Worm (Caenorhabditis elegans) whole organism, young adult: ENCODE results near the gene pitr-3.

ENCODE experiments used
- B0019.2 ChIP-seq: fragments of 200-800 bp; sonication (Bioruptor generic); conservative IDR thresholded peaks from 2 replicates; pipeline ENCODE4 v1.3.6; 2022; ENCODE audit warnings: missing genetic modification reagents, missing genetic modification characterization, missing compliant biosample characterization
- B0336.3 ChIP-seq: fragments of 200-800 bp; sonication (Bioruptor generic); IDR thresholded peaks from 2 replicates; pipeline ENCODE4 v1.3.6; 2022; ENCODE audit warnings: missing genetic modification characterization, missing compliant biosample characterization
- F10E7.11 ChIP-seq: sonication (generic microtip); optimal IDR thresholded peaks from 2 replicates; lab custom pipeline; 2017; ENCODE audit warnings: mild to moderate bottlenecking, missing genetic modification characterization, moderate library complexity, missing compliant biosample characterization
- F22D6.2 ChIP-seq: sonication (generic microtip); optimal IDR thresholded peaks from 2 replicates; lab custom pipeline; 2016; ENCODE audit warnings: mild to moderate bottlenecking, missing genetic modification characterization, missing compliant biosample characterization
- F33H1.4 ChIP-seq: fragments of 200-800 bp; sonication (Bioruptor generic); IDR thresholded peaks from 2 replicates; pipeline ENCODE4 v1.3.6; 2022; ENCODE audit warnings: missing genetic modification reagents, missing genetic modification characterization, missing compliant biosample characterization
- K12H6.12 ChIP-seq: fragments of 200-800 bp; sonication (Bioruptor generic); optimal IDR thresholded peaks from 2 replicates; lab custom pipeline; 2018; ENCODE audit warnings: mild to moderate bottlenecking, missing genetic modification characterization, missing compliant biosample characterization
- akir-1 ChIP-seq: fragments of 200-800 bp; sonication (Bioruptor generic); optimal IDR thresholded peaks from 2 replicates; lab custom pipeline; 2018; ENCODE audit warnings: mild to moderate bottlenecking, missing genetic modification characterization, moderate library complexity, missing compliant biosample characterization
- atf-7 ChIP-seq: sonication (generic microtip); optimal IDR thresholded peaks from 2 replicates; lab custom pipeline; 2017; ENCODE audit warnings: mild to moderate bottlenecking, missing genetic modification characterization, missing compliant biosample characterization
- attf-6 ChIP-seq: fragments of 200-800 bp; sonication (Bioruptor generic); IDR thresholded peaks from 2 replicates; pipeline ENCODE4 v1.3.6; 2022; ENCODE audit warnings: missing genetic modification reagents, missing genetic modification characterization, missing compliant biosample characterization
- bed-1 ChIP-seq: fragments of 200-800 bp; sonication (Bioruptor generic); IDR thresholded peaks from 2 replicates; pipeline ENCODE4 v1.3.6; 2022; ENCODE audit warnings: missing genetic modification reagents, missing genetic modification characterization, missing compliant biosample characterization
- bed-2 ChIP-seq: fragments of 200-800 bp; sonication (Bioruptor generic); IDR thresholded peaks from 2 replicates; pipeline ENCODE4 v1.3.6; 2022; ENCODE audit warnings: missing genetic modification reagents, missing genetic modification characterization, missing compliant biosample characterization
- cebp-1 ChIP-seq, 2 experiments: fragments of 200-800 bp in 1 of 2; sonication (Bioruptor generic) in 1 of 2; sonication (generic microtip) in 1 of 2; IDR thresholded peaks in 1 of 2; optimal IDR thresholded peaks in 1 of 2; 2 replicates each; pipeline versions ENCODE4 v1.3.6 to Lab custom; 2017 to 2022; ENCODE audit warnings: missing compliant biosample characterization in 2 of 2, missing genetic modification characterization in 2 of 2, mild to moderate bottlenecking in 1 of 2, missing genetic modification reagents in 1 of 2, moderate library complexity in 1 of 2
- ceh-100 ChIP-seq: fragments of 200-800 bp; sonication (Bioruptor generic); IDR thresholded peaks from 2 replicates; pipeline ENCODE4 v1.3.6; 2022; ENCODE audit warnings: missing genetic modification reagents, missing genetic modification characterization, missing compliant biosample characterization
- ceh-58 ChIP-seq: fragments of 200-800 bp; sonication (Bioruptor generic); IDR thresholded peaks from 2 replicates; pipeline ENCODE4 v1.3.6; 2022; ENCODE audit warnings: missing genetic modification characterization, missing compliant biosample characterization
- ceh-79 ChIP-seq: sonication (generic microtip); optimal IDR thresholded peaks from 2 replicates; lab custom pipeline; 2017; ENCODE audit warnings: mild to moderate bottlenecking, missing genetic modification characterization, missing compliant biosample characterization
- chd-7 ChIP-seq: sonication (generic microtip); optimal IDR thresholded peaks from 2 replicates; lab custom pipeline; 2016; ENCODE audit warnings: mild to moderate bottlenecking, missing genetic modification characterization, moderate library complexity, missing compliant biosample characterization
- die-1 ChIP-seq: sonication (generic microtip); optimal IDR thresholded peaks from 2 replicates; lab custom pipeline; 2016; ENCODE audit warnings: missing genotype, mild to moderate bottlenecking, missing genetic modification characterization, missing compliant biosample characterization
- dpl-1 ChIP-seq: fragments of 150-350 bp; optimal IDR thresholded peaks from 2 replicates; lab custom pipeline; 2014; ENCODE audit warnings: missing biosample characterization, missing genetic modification reagents, missing genetic modification characterization
- efl-1 ChIP-seq: fragments of 150-350 bp; optimal IDR thresholded peaks from 2 replicates; lab custom pipeline; 2014; ENCODE audit warnings: missing biosample characterization, missing genetic modification reagents, missing genetic modification characterization
- egl-18 ChIP-seq: fragments of 200-800 bp; sonication (Bioruptor generic); IDR thresholded peaks from 2 replicates; pipeline ENCODE4 v1.3.6; 2022; ENCODE audit warnings: missing genetic modification reagents, missing genetic modification characterization, missing compliant biosample characterization
- egl-44 ChIP-seq: fragments of 200-800 bp; sonication (Bioruptor generic); IDR thresholded peaks from 2 replicates; pipeline ENCODE4 v1.3.6; 2022; ENCODE audit warnings: missing genetic modification reagents, missing genetic modification characterization, missing compliant biosample characterization
- egrh-3 ChIP-seq: fragments of 200-800 bp; sonication (Bioruptor generic); IDR thresholded peaks from 2 replicates; pipeline ENCODE4 v1.3.6; 2022; ENCODE audit warnings: missing genetic modification reagents, missing genetic modification characterization, missing compliant biosample characterization
- ets-4 ChIP-seq: fragments of 200-800 bp; sonication (Bioruptor generic); optimal IDR thresholded peaks from 2 replicates; lab custom pipeline; 2018; ENCODE audit warnings: mild to moderate bottlenecking, missing genetic modification characterization, missing compliant biosample characterization
- hlh-12 ChIP-seq: sonication (generic microtip); optimal IDR thresholded peaks from 2 replicates; lab custom pipeline; 2016; ENCODE audit warnings: missing genetic modification characterization, missing compliant biosample characterization
- hrde-1 ChIP-seq: sonication (generic microtip); optimal IDR thresholded peaks from 2 replicates; lab custom pipeline; 2016; ENCODE audit warnings: missing genetic modification characterization, mild to moderate bottlenecking, missing compliant biosample characterization, moderate library complexity, missing genotype, missing genetic modification reagents, borderline replicate concordance
- lin-35 ChIP-seq, 3 experiments: fragments of 150-350 bp in 2 of 3; sonication (generic microtip) in 1 of 3; optimal IDR thresholded peaks; 2 replicates each; lab custom pipeline; 2014 to 2018; ENCODE audit warnings: missing biosample characterization in 3 of 3, missing genetic modification characterization in 3 of 3, missing genetic modification reagents in 3 of 3
- lsl-1 ChIP-seq: fragments of 200-800 bp; sonication (Bioruptor generic); optimal IDR thresholded peaks from 2 replicates; lab custom pipeline; 2018; ENCODE audit warnings: mild to moderate bottlenecking, missing genetic modification characterization, moderate library complexity, missing compliant biosample characterization
- lsy-27 ChIP-seq: sonication (generic microtip); optimal IDR thresholded peaks from 2 replicates; lab custom pipeline; 2017; ENCODE audit warnings: missing genetic modification characterization, mild to moderate bottlenecking, missing compliant biosample characterization, antibody characterized with exemption, missing genotype, borderline replicate concordance; ENCODE audit not compliant: insufficient read depth
- madf-10 ChIP-seq: sonication (generic microtip); optimal IDR thresholded peaks from 2 replicates; lab custom pipeline; 2016; ENCODE audit warnings: mild to moderate bottlenecking, missing genetic modification characterization, missing compliant biosample characterization
- mel-28 ChIP-seq: sonication (generic microtip); optimal IDR thresholded peaks from 2 replicates; lab custom pipeline; 2016; ENCODE audit warnings: borderline replicate concordance, mild to moderate bottlenecking, missing genetic modification characterization, missing compliant biosample characterization
- mxl-1 ChIP-seq: sonication (generic microtip); optimal IDR thresholded peaks from 2 replicates; lab custom pipeline; 2016; ENCODE audit warnings: missing genetic modification characterization, missing compliant biosample characterization
- nfya-2 ChIP-seq: fragments of 200-800 bp; sonication (Bioruptor generic); IDR thresholded peaks from 2 replicates; pipeline ENCODE4 v1.3.6; 2022; ENCODE audit warnings: missing genetic modification reagents, missing genetic modification characterization, missing compliant biosample characterization
- nfyb-1 ChIP-seq: fragments of 200-800 bp; sonication (Bioruptor generic); IDR thresholded peaks from 2 replicates; pipeline ENCODE4 v1.3.6; 2022; ENCODE audit warnings: missing genetic modification reagents, missing genetic modification characterization, missing compliant biosample characterization
- nhr-179 ChIP-seq: sonication (generic microtip); optimal IDR thresholded peaks from 2 replicates; lab custom pipeline; 2016; ENCODE audit warnings: mild to moderate bottlenecking, missing genetic modification characterization, missing compliant biosample characterization
- nhr-27 ChIP-seq: fragments of 200-800 bp; sonication (Bioruptor generic); optimal IDR thresholded peaks from 2 replicates; lab custom pipeline; 2018; ENCODE audit warnings: mild to moderate bottlenecking, missing genetic modification characterization, moderate library complexity, missing compliant biosample characterization
- nhr-80 ChIP-seq: sonication (generic microtip); optimal IDR thresholded peaks from 2 replicates; lab custom pipeline; 2016; ENCODE audit warnings: missing genetic modification characterization, missing compliant biosample characterization
- nhr-90 ChIP-seq: sonication (generic microtip); optimal IDR thresholded peaks from 2 replicates; lab custom pipeline; 2016; ENCODE audit warnings: missing genotype, mild to moderate bottlenecking, missing genetic modification characterization, missing compliant biosample characterization
- rcor-1 ChIP-seq: fragments of 200-800 bp; sonication (Bioruptor generic); IDR thresholded peaks from 2 replicates; pipeline ENCODE4 v1.3.6; 2022; ENCODE audit warnings: missing genetic modification reagents, missing genetic modification characterization, missing compliant biosample characterization
- repo-1 ChIP-seq: sonication (generic microtip); optimal IDR thresholded peaks from 2 replicates; lab custom pipeline; 2017; ENCODE audit warnings: mild to moderate bottlenecking, missing genetic modification characterization, missing compliant biosample characterization
- sdz-38 ChIP-seq: sonication (generic microtip); optimal IDR thresholded peaks from 2 replicates; lab custom pipeline; 2016; ENCODE audit warnings: missing genotype, missing genetic modification characterization, missing compliant biosample characterization
- snpc-1.3 ChIP-seq: sonication (generic microtip); optimal IDR thresholded peaks from 2 replicates; lab custom pipeline; 2017; ENCODE audit warnings: missing genetic modification characterization, mild to moderate bottlenecking, missing compliant biosample characterization, antibody characterized with exemption, moderate library complexity, missing genotype, missing genetic modification reagents; ENCODE audit not compliant: insufficient read depth
- sptf-2 ChIP-seq: fragments of 200-800 bp; sonication (Bioruptor generic); optimal IDR thresholded peaks from 2 replicates; lab custom pipeline; 2018; ENCODE audit warnings: mild to moderate bottlenecking, missing genetic modification characterization, missing compliant biosample characterization
- tbp1 ChIP-seq: fragments of 200-800 bp; sonication (Bioruptor generic); optimal IDR thresholded peaks from 2 replicates; lab custom pipeline; 2018; ENCODE audit warnings: mild to moderate bottlenecking, missing genetic modification characterization, missing compliant biosample characterization
- unc-62 ChIP-seq: fragments of 150-350 bp; optimal IDR thresholded peaks from 2 replicates; lab custom pipeline; 2014; ENCODE audit warnings: missing biosample characterization, missing genetic modification reagents, missing genetic modification characterization
- zfh-2 ChIP-seq: fragments of 200-800 bp; sonication (Bioruptor generic); conservative IDR thresholded peaks from 2 replicates; pipeline ENCODE4 v1.3.6; 2022; ENCODE audit warnings: missing genetic modification reagents, missing genetic modification characterization, missing compliant biosample characterization
- ztf-22 ChIP-seq: fragments of 200-800 bp; sonication (Bioruptor generic); optimal IDR thresholded peaks from 2 replicates; lab custom pipeline; 2018; ENCODE audit warnings: mild to moderate bottlenecking, missing genetic modification characterization, moderate library complexity, missing compliant biosample characterization
- ztf-6 ChIP-seq: fragments of 200-800 bp; sonication (Bioruptor generic); IDR thresholded peaks from 2 replicates; pipeline ENCODE4 v1.3.6; 2022; ENCODE audit warnings: missing genetic modification reagents, missing genetic modification characterization, missing compliant biosample characterization

The pitr-3 gene

DNA sequence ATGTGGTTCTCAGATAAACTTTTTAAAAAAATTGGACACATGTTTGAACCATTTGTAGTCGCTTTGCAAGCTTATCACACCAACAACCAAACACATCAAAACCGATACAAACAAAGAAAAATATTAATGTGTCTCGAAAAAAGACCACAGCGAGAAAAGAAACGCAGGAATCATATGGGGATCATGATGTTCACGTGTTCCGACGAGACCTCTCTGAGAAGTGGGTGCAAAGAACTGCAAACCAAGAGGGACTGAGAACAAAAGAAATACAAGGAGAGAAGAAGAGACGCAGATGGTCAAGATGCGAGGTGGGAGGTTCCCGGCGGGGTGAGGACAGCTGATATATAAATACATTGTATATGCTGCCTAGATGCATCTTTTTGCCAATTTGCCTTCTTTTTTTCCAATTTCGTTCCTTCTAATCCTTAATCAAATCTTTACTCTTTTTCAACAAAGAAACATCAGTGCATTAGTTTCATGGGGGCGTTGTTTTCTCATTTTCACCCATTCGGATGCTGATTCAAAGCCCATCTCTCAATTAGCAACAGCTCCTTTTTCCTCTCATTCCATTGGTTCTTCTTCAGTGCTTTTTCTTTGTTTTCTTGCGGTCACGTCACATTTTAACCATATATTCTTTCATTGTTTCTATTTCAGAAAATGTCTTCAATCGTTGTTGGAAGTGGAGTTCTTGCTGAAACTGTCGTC lies 45.4 kb downstream of the pitr-3 start, which contains the start of gene F21C10.10 (continued):
- no peak for TF ChIP-seq mel-28
- TF ChIP-seq F10E7.11 (tag; lab: Kevin White, UChicago), result no peak
- TF ChIP-seq hlh-12 (tag; lab: Kevin White, UChicago), result no peak
- no peak for TF ChIP-seq rcor-1 (GFP tag; lab: Robert Waterston, UW)
- TF ChIP-seq nhr-80, result peak; percentile 81
- peak; percentile 75 for TF ChIP-seq nfyb-1
- TF ChIP-seq nhr-90 (tag; lab: Kevin White, UChicago), result peak; percentile 27
- no peak for TF ChIP-seq lsl-1 (GFP tag; lab: Kevin White, UChicago)
- no peak for TF ChIP-seq hrde-1 (tag; lab: Kevin White, UChicago)
- no peak for TF ChIP-seq sdz-38 (tag; lab: Kevin White, UChicago)
- TF ChIP-seq lsy-27, result no peak
- TF ChIP-seq unc-62 (GFP tag; lab: Kevin White, UChicago), result peak; percentile 52
- TF ChIP-seq egl-44 (GFP tag; lab: Robert Waterston, UW), result peak; percentile 42; the same call in 1 of the 2 replicates
- TF ChIP-seq F22D6.2, result peak; percentile 94
- peak; percentile 69 for TF ChIP-seq chd-7 (tag; lab: Kevin White, UChicago)
- TF ChIP-seq zfh-2 (GFP tag; lab: Robert Waterston, UW), result no peak
- no peak for TF ChIP-seq egrh-3 (GFP tag; lab: Robert Waterston, UW)
- TF ChIP-seq lin-35 (GFP tag; optimal IDR thresholded peaks at IDR 0.05; lab: Kevin White, UChicago), result peak in 1 of 3 experiments; percentile 0
- TF ChIP-seq bed-1 (GFP tag; lab: Robert Waterston, UW), result no peak
- no peak for TF ChIP-seq nhr-27 (tag; lab: Kevin White, UChicago)
- no peak for TF ChIP-seq mxl-1 (tag; lab: Kevin White, UChicago)
- TF ChIP-seq efl-1 (GFP tag; lab: Kevin White, UChicago), result no peak
- TF ChIP-seq nhr-179 (tag; lab: Kevin White, UChicago), result no peak
- no peak for TF ChIP-seq repo-1 (tag; lab: Kevin White, UChicago)
- TF ChIP-seq ztf-6 (GFP tag; lab: Robert Waterston, UW), result peak; percentile 38; the same call in 1 of the 2 replicates
- TF ChIP-seq bed-2 (GFP tag; lab: Robert Waterston, UW), result no peak
- no peak for TF ChIP-seq snpc-1.3 (tag; lab: Kevin White, UChicago)
- TF ChIP-seq ceh-79 (tag; lab: Kevin White, UChicago), result no peak
- peak; percentile 21 for TF ChIP-seq die-1
- TF ChIP-seq attf-6 (GFP tag; lab: Robert Waterston, UW), result no peak
- peak; percentile 72 for TF ChIP-seq madf-10
- no peak for TF ChIP-seq B0019.2
- TF ChIP-seq ztf-22 (GFP tag; lab: Kevin White, UChicago), result peak; percentile 60
- peak; percentile 68 for TF ChIP-seq atf-7
- no peak for TF ChIP-seq ceh-58 (GFP tag; lab: Robert Waterston, UW)
- TF ChIP-seq akir-1 (GFP tag; lab: Kevin White, UChicago), result no peak
- TF ChIP-seq F33H1.4 (GFP tag; lab: Robert Waterston, UW), result no peak
- TF ChIP-seq ceh-100 (GFP tag; lab: Robert Waterston, UW), result no peak
- no peak for TF ChIP-seq cebp-1 (GFP tag; IDR thresholded peaks at IDR 0.05; lab: Robert Waterston, UW)
- TF ChIP-seq cebp-1 (tag; optimal IDR thresholded peaks at IDR 0.05; lab: Kevin White, UChicago), result peak; percentile 81
- TF ChIP-seq K12H6.12 (tag; lab: Kevin White, UChicago), result peak; percentile 67
- no peak for TF ChIP-seq egl-18 (GFP tag; lab: Robert Waterston, UW)
- peak; percentile 54 for TF ChIP-seq tbp1 (GFP tag; lab: Kevin White, UChicago)
- no peak for TF ChIP-seq nfya-2 (GFP tag; lab: Robert Waterston, UW)
- TF ChIP-seq dpl-1 (GFP tag; lab: Kevin White, UChicago), result no peak
- TF ChIP-seq ets-4 (GFP tag; lab: Kevin White, UChicago), result no peak
- TF ChIP-seq B0336.3 (GFP tag; lab: Robert Waterston, UW), result peak; percentile 59; the same call in 1 of the 2 replicates
- TF ChIP-seq sptf-2 (GFP tag; lab: Kevin White, UChicago), result no peak
